Fruit fly (Drosophila melanogaster) whole organism, embryonic: Measurements from ENCODE around the gene Arp10.

Experiments
- Atf6 ChIP-seq: fragments of 200-800 bp; sonication (Bioruptor generic); IDR thresholded peaks from 2 replicates; pipeline ENCODE4 v1.3.6; 2022; ENCODE audit warnings: missing biosample characterization, missing genetic modification characterization
- BtbVII ChIP-seq: fragments of 200-800 bp; sonication (Bioruptor generic); optimal IDR thresholded peaks from 3 replicates; lab custom pipeline; 2017; ENCODE audit warnings: missing biosample characterization, mild to moderate bottlenecking, missing genetic modification characterization
- CG10654 ChIP-seq: fragments of 200-800 bp; sonication (Bioruptor generic); optimal IDR thresholded peaks from 2 replicates; lab custom pipeline; 2016; ENCODE audit warnings: missing biosample characterization, missing genetic modification characterization
- CG11504 ChIP-seq: fragments of 200-800 bp; sonication (Bioruptor generic); optimal IDR thresholded peaks from 3 replicates; lab custom pipeline; 2019; ENCODE audit warnings: missing biosample characterization, mild to moderate bottlenecking, missing genetic modification characterization, moderate library complexity
- CG12744 ChIP-seq: fragments of 200-800 bp; sonication (Bioruptor generic); optimal IDR thresholded peaks from 2 replicates; lab custom pipeline; 2016; ENCODE audit warnings: missing biosample characterization, missing genetic modification characterization
- CG1529 ChIP-seq: fragments of 200-800 bp; sonication (Bioruptor generic); optimal IDR thresholded peaks from 3 replicates; lab custom pipeline; 2018; ENCODE audit warnings: missing biosample characterization, missing genetic modification characterization
- CG1603 ChIP-seq: fragments of 200-800 bp; sonication (Bioruptor generic); optimal IDR thresholded peaks from 2 replicates; lab custom pipeline; 2019; ENCODE audit warnings: missing biosample characterization, mild to moderate bottlenecking, missing genetic modification characterization, moderate library complexity
- CG17328 ChIP-seq: fragments of 200-800 bp; sonication (Bioruptor generic); IDR thresholded peaks from 2 replicates; pipeline ENCODE4 v1.3.6; 2022; ENCODE audit warnings: missing biosample characterization, missing genetic modification characterization
- CG17912 ChIP-seq: fragments of 200-800 bp; sonication (Bioruptor generic); optimal IDR thresholded peaks from 2 replicates; lab custom pipeline; 2018; ENCODE audit warnings: missing biosample characterization, mild to moderate bottlenecking, missing genetic modification characterization
- CG1792 ChIP-seq: fragments of 200-800 bp; sonication (Bioruptor generic); optimal IDR thresholded peaks from 2 replicates; lab custom pipeline; 2016; ENCODE audit warnings: missing biosample characterization, missing genetic modification characterization
- CG18619 ChIP-seq: fragments of 200-800 bp; sonication (Bioruptor generic); optimal IDR thresholded peaks from 3 replicates; lab custom pipeline; 2017; ENCODE audit warnings: missing biosample characterization, mild to moderate bottlenecking, missing genetic modification characterization
- CG18764 ChIP-seq: fragments of 200-800 bp; sonication (Bioruptor generic); optimal IDR thresholded peaks from 3 replicates; lab custom pipeline; 2016; ENCODE audit warnings: missing biosample characterization, missing genetic modification characterization
- CG4282 ChIP-seq: fragments of 200-800 bp; sonication (Bioruptor generic); optimal IDR thresholded peaks from 2 replicates; lab custom pipeline; 2016; ENCODE audit warnings: missing biosample characterization, missing genetic modification characterization
- CG4617 ChIP-seq: fragments of 200-800 bp; sonication (Bioruptor generic); optimal IDR thresholded peaks from 3 replicates; lab custom pipeline; 2016; ENCODE audit warnings: missing biosample characterization, missing genetic modification characterization, borderline replicate concordance
- CG4730 ChIP-seq: fragments of 200-800 bp; sonication (Bioruptor generic); IDR thresholded peaks from 2 replicates; pipeline ENCODE4 v1.3.6; 2022; ENCODE audit warnings: missing biosample characterization, missing genetic modification characterization
- CG6689 ChIP-seq: fragments of 200-800 bp; sonication (Bioruptor generic); IDR thresholded peaks from 2 replicates; pipeline ENCODE4 v1.3.6; 2022; ENCODE audit warnings: missing biosample characterization, missing genetic modification characterization
- CG6854 ChIP-seq: fragments of 200-800 bp; sonication (Bioruptor generic); optimal IDR thresholded peaks from 3 replicates; lab custom pipeline; 2017; ENCODE audit warnings: missing biosample characterization, mild to moderate bottlenecking, missing genetic modification characterization
- D ChIP-seq, 2 experiments: fragments of 200-800 bp in 1 of 2; fragments of >200 bp in 1 of 2; sonication (Bioruptor generic) in 1 of 2; optimal IDR thresholded peaks; 2 replicates in 1 of 2; 3 replicates in 1 of 2; lab custom pipeline; 2017; ENCODE audit warnings: mild to moderate bottlenecking in 1 of 2, missing biosample characterization in 1 of 2, missing genetic modification characterization in 1 of 2, missing genetic modification reagents in 1 of 2
- Dbx ChIP-seq: fragments of 200-800 bp; sonication (Bioruptor generic); IDR thresholded peaks from 3 replicates; pipeline ENCODE4 v1.3.6; 2022; ENCODE audit warnings: missing biosample characterization, missing genetic modification characterization
- Doc3 ChIP-seq: fragments of 200-800 bp; sonication (Bioruptor generic); IDR thresholded peaks from 3 replicates; pipeline ENCODE4 v1.3.6; 2022; ENCODE audit warnings: missing biosample characterization, missing genetic modification characterization; ENCODE audit not compliant: partially characterized antibody
- Dref ChIP-seq: fragments of 200-800 bp; sonication (Bioruptor generic); IDR thresholded peaks from 2 replicates; pipeline ENCODE4 v1.3.6; 2022; ENCODE audit warnings: missing biosample characterization, missing genetic modification characterization
- E2f2 ChIP-seq: fragments of 200-800 bp; sonication (Bioruptor generic); IDR thresholded peaks from 2 replicates; pipeline ENCODE4 v1.3.6; 2022; ENCODE audit warnings: missing biosample characterization, missing genetic modification characterization
- Gug ChIP-seq: fragments of 200-800 bp; sonication (Bioruptor generic); IDR thresholded peaks from 4 replicates; pipeline ENCODE4 v1.3.6; 2022; ENCODE audit warnings: missing biosample characterization, missing genetic modification characterization
- H15 ChIP-seq: fragments of 200-800 bp; sonication (Bioruptor generic); IDR thresholded peaks from 3 replicates; pipeline ENCODE4 v1.3.6; 2022; ENCODE audit warnings: missing biosample characterization, missing genetic modification characterization
- HHEX ChIP-seq: fragments of 200-800 bp; sonication (Bioruptor generic); optimal IDR thresholded peaks from 3 replicates; lab custom pipeline; 2017; ENCODE audit warnings: missing biosample characterization, mild to moderate bottlenecking, missing genetic modification characterization, missing genetic modification reagents
- HLH4C ChIP-seq: fragments of 200-800 bp; sonication (Bioruptor generic); IDR thresholded peaks from 3 replicates; pipeline ENCODE4 v1.3.6; 2022; ENCODE audit warnings: missing biosample characterization, missing genetic modification characterization; ENCODE audit not compliant: partially characterized antibody
- HmgZ ChIP-seq: fragments of 200-800 bp; sonication (Bioruptor generic); optimal IDR thresholded peaks from 2 replicates; lab custom pipeline; 2018; ENCODE audit warnings: missing biosample characterization, mild to moderate bottlenecking, missing genetic modification characterization
- Hr51 ChIP-seq, 2 experiments: fragments of 200-800 bp; sonication (Bioruptor generic); optimal IDR thresholded peaks; 2 replicates in 1 of 2; 3 replicates in 1 of 2; lab custom pipeline; 2016 to 2018; ENCODE audit warnings: missing biosample characterization in 2 of 2, missing genetic modification characterization in 2 of 2, mild to moderate bottlenecking in 1 of 2, moderate library complexity in 1 of 2
- Med ChIP-seq: fragments of 200-800 bp; sonication (Bioruptor generic); peaks from one replicate; lab custom pipeline; 2016; ENCODE audit warnings: missing biosample characterization, missing genetic modification characterization, mild to moderate bottlenecking, inconsistent platforms, moderate library complexity
- Ptx1 ChIP-seq: fragments of 200-800 bp; sonication (Bioruptor generic); IDR thresholded peaks from 2 replicates; pipeline ENCODE4 v1.3.6; 2022; ENCODE audit warnings: missing biosample characterization, missing genetic modification characterization
- Ravus ChIP-seq: fragments of 200-800 bp; sonication (Bioruptor generic); IDR thresholded peaks from 2 replicates; pipeline ENCODE4 v1.3.6; 2022; ENCODE audit warnings: missing biosample characterization, missing genetic modification characterization
- Sry-δ ChIP-seq: fragments of 200-800 bp; sonication (Bioruptor generic); optimal IDR thresholded peaks from 2 replicates; lab custom pipeline; 2016; ENCODE audit warnings: missing biosample characterization, missing genetic modification characterization
- YL-1 ChIP-seq: fragments of 200-800 bp; sonication (Bioruptor generic); optimal IDR thresholded peaks from 3 replicates; lab custom pipeline; 2017; ENCODE audit warnings: missing biosample characterization, mild to moderate bottlenecking, missing genetic modification characterization
- aop ChIP-seq: fragments of 200-800 bp; sonication (Bioruptor generic); IDR thresholded peaks from 2 replicates; pipeline ENCODE4 v1.3.6; 2022; ENCODE audit warnings: missing biosample characterization, missing genetic modification characterization
- ash1 ChIP-seq: fragments of 200-800 bp; sonication (Bioruptor generic); optimal IDR thresholded peaks from 2 replicates; lab custom pipeline; 2018; ENCODE audit warnings: missing biosample characterization, mild to moderate bottlenecking, missing genetic modification characterization
- da ChIP-seq: fragments of 200-800 bp; sonication (Bioruptor generic); optimal IDR thresholded peaks from 2 replicates; lab custom pipeline; 2016; ENCODE audit warnings: missing biosample characterization, missing genetic modification characterization
- ems ChIP-seq: fragments of 200-800 bp; sonication (Bioruptor generic); optimal IDR thresholded peaks from 3 replicates; lab custom pipeline; 2016; ENCODE audit warnings: missing biosample characterization, missing genetic modification characterization
- fd96Cb ChIP-seq: fragments of 200-800 bp; sonication (Bioruptor generic); optimal IDR thresholded peaks from 2 replicates; lab custom pipeline; 2018; ENCODE audit warnings: missing biosample characterization, mild to moderate bottlenecking, missing genetic modification characterization, moderate library complexity
- fru ChIP-seq: fragments of >200 bp; optimal IDR thresholded peaks from 2 replicates; lab custom pipeline; 2017
- hbn ChIP-seq: fragments of 200-800 bp; sonication (Bioruptor generic); IDR thresholded peaks from 2 replicates; pipeline ENCODE4 v1.3.6; 2022; ENCODE audit warnings: missing biosample characterization, missing genetic modification characterization; ENCODE audit not compliant: partially characterized antibody
- klu ChIP-seq: fragments of 200-800 bp; sonication (Bioruptor generic); IDR thresholded peaks from 2 replicates; pipeline ENCODE4 v1.3.6; 2022; ENCODE audit warnings: missing biosample characterization, missing genetic modification characterization
- lmd ChIP-seq: fragments of 200-800 bp; sonication (Bioruptor generic); IDR thresholded peaks from 2 replicates; pipeline ENCODE4 v1.3.6; 2022; ENCODE audit warnings: missing biosample characterization, missing genetic modification characterization
- nerfin-2 ChIP-seq: fragments of 200-800 bp; sonication (Bioruptor generic); IDR thresholded peaks from 2 replicates; pipeline ENCODE4 v1.3.6; 2022; ENCODE audit warnings: missing biosample characterization, missing genetic modification characterization; ENCODE audit not compliant: partially characterized antibody
- nom ChIP-seq: fragments of 200-800 bp; sonication (Bioruptor generic); optimal IDR thresholded peaks from 2 replicates; lab custom pipeline; 2017; ENCODE audit warnings: missing biosample characterization, missing genetic modification characterization, mild to moderate bottlenecking, moderate library complexity, missing genetic modification reagents
- slbo ChIP-seq: fragments of 200-800 bp; sonication (Bioruptor generic); IDR thresholded peaks from 2 replicates; pipeline ENCODE4 v1.3.6; 2022; ENCODE audit warnings: missing biosample characterization, missing genetic modification characterization
- sna ChIP-seq: fragments of 200-800 bp; sonication (Bioruptor generic); IDR thresholded peaks from 2 replicates; pipeline ENCODE4 v1.3.6; 2022; ENCODE audit warnings: missing biosample characterization, missing genetic modification characterization; ENCODE audit not compliant: partially characterized antibody
- tap ChIP-seq: fragments of 200-800 bp; optimal IDR thresholded peaks from 3 replicates; lab custom pipeline; 2019; ENCODE audit warnings: missing biosample characterization, mild to moderate bottlenecking, missing genetic modification characterization, moderate library complexity
- tna ChIP-seq: fragments of 200-800 bp; sonication (Bioruptor generic); IDR thresholded peaks from 2 replicates; pipeline ENCODE4 v1.3.6; 2022; ENCODE audit warnings: missing biosample characterization, missing genetic modification characterization; ENCODE audit not compliant: partially characterized antibody
- trh ChIP-seq: fragments of 200-800 bp; sonication (Bioruptor generic); optimal IDR thresholded peaks from 2 replicates; lab custom pipeline; 2016; ENCODE audit warnings: missing biosample characterization, missing genetic modification characterization
- wek ChIP-seq: fragments of 200-800 bp; sonication (Bioruptor generic); optimal IDR thresholded peaks from 3 replicates; lab custom pipeline; 2018; ENCODE audit warnings: missing biosample characterization, mild to moderate bottlenecking, missing genetic modification characterization, moderate library complexity

Gene Arp10

dm6 chrX:19615990-19616663 is 29.8 kb downstream of the Arp10 start, which contains the start of gene CG14210 (continued):
- no peak for TF ChIP-seq BtbVII (GFP tag; lab: Kevin White, UChicago)
- TF ChIP-seq slbo (GFP tag; lab: Robert Waterston, UW), result no peak
- TF ChIP-seq ash1 (GFP tag; lab: Kevin White, UChicago), result no peak
- peak; percentile 84 for TF ChIP-seq Dref (GFP tag; lab: Robert Waterston, UW)
- no peak for TF ChIP-seq CG18764 (GFP tag; lab: Kevin White, UChicago)
- peak; percentile 50 for TF ChIP-seq CG1603 (tag; lab: Kevin White, UChicago)
- TF ChIP-seq Doc3 (GFP tag; lab: Robert Waterston, UW), result peak; percentile 49; the same call in 2 of the 3 replicates
- no peak for TF ChIP-seq CG4617 (GFP tag; lab: Kevin White, UChicago)
- TF ChIP-seq fru, result no peak
- TF ChIP-seq fd96Cb, result no peak
- no peak for TF ChIP-seq da (GFP tag; lab: Kevin White, UChicago)
- TF ChIP-seq HmgZ (tag; lab: Kevin White, UChicago), result peak; percentile 7
- TF ChIP-seq CG4730 (GFP tag; lab: Robert Waterston, UW), result no peak
- no peak for TF ChIP-seq CG6854
- peak; percentile 84 for TF ChIP-seq HLH4C (GFP tag; lab: Robert Waterston, UW)
- no peak for TF ChIP-seq lmd (GFP tag; lab: Robert Waterston, UW)
- TF ChIP-seq CG10654, result no peak
- TF ChIP-seq Hr51 (GFP tag; optimal IDR thresholded peaks at IDR 0.05; lab: Kevin White, UChicago), result no peak
- peak; percentile 60 for TF ChIP-seq hbn (GFP tag; lab: Robert Waterston, UW)
- no peak for TF ChIP-seq klu (GFP tag; lab: Robert Waterston, UW)
- TF ChIP-seq D (optimal IDR thresholded peaks at IDR 0.05; lab: Kevin White, UChicago), result no peak
- TF ChIP-seq D (GFP tag; optimal IDR thresholded peaks at IDR 0.05; lab: Kevin White, UChicago), result no peak
- TF ChIP-seq CG4282, result no peak
- no peak for TF ChIP-seq CG11504 (tag; lab: Kevin White, UChicago)
- TF ChIP-seq ems (GFP tag; lab: Kevin White, UChicago), result no peak
- TF ChIP-seq CG17328, result no peak
- TF ChIP-seq CG1529 (GFP tag; lab: Kevin White, UChicago), result no peak
- no peak for TF ChIP-seq Ravus (GFP tag; lab: Robert Waterston, UW)
- no peak for TF ChIP-seq CG6689
- TF ChIP-seq CG12744 (GFP tag; lab: Kevin White, UChicago), result no peak
- TF ChIP-seq nom, result no peak
- no peak for TF ChIP-seq HHEX (GFP tag; lab: Kevin White, UChicago)
- peak; percentile 91 for TF ChIP-seq E2f2 (GFP tag; lab: Robert Waterston, UW)
- TF ChIP-seq trh (GFP tag; lab: Kevin White, UChicago), result no peak
- no peak for TF ChIP-seq H15 (GFP tag; lab: Robert Waterston, UW)
- no peak for TF ChIP-seq Ptx1 (GFP tag; lab: Robert Waterston, UW)
- TF ChIP-seq Sry-δ (GFP tag; lab: Kevin White, UChicago), result peak; percentile 52
- TF ChIP-seq aop (GFP tag; lab: Robert Waterston, UW), result no peak
- TF ChIP-seq CG18619, result no peak
- TF ChIP-seq YL-1 (GFP tag; lab: Kevin White, UChicago), result peak; percentile 52
- TF ChIP-seq tna (GFP tag; lab: Robert Waterston, UW), result peak; percentile 83
- peak; percentile 7 for TF ChIP-seq Med
- no peak for TF ChIP-seq wek (GFP tag; lab: Kevin White, UChicago)
- peak; percentile 56; the same call in 1 of the 2 replicates for TF ChIP-seq nerfin-2
- no peak for TF ChIP-seq CG1792 (GFP tag; lab: Kevin White, UChicago)
- no peak for TF ChIP-seq tap (tag; lab: Kevin White, UChicago)
- no peak for TF ChIP-seq Atf6 (GFP tag; lab: Robert Waterston, UW)
- TF ChIP-seq Gug (GFP tag; lab: Robert Waterston, UW), result no peak
- no peak for TF ChIP-seq CG17912 (GFP tag; lab: Kevin White, UChicago)
- TF ChIP-seq Dbx, result no peak
- peak; percentile 44; the same call in 1 of the 2 replicates for TF ChIP-seq sna (GFP tag; lab: Robert Waterston, UW)
